Worm (Caenorhabditis elegans): ENCODE results near the gene acbp-3.

The acbp-3 gene

ce11 chrX:10902723-10903322, at the start of gene acbp-3:
TSS of gene acbp-3 (plus strand) at chrX:10903272.
- TF ChIP-seq Y53G8AR.9 (GFP tag; conservative IDR thresholded peaks at IDR 0.05) (no peak), mes-4 (tag; optimal IDR thresholded peaks at IDR 0.05) (no peak), nfyb-1 (GFP tag; IDR thresholded peaks at IDR 0.05) (no peak), ztf-25 (GFP tag; IDR thresholded peaks at IDR 0.05) (no peak), lin-35 (GFP tag; optimal IDR thresholded peaks at IDR 0.05) (no peak), ets-4 (GFP tag; optimal IDR thresholded peaks at IDR 0.05) (no peak), F10E7.11 (tag; optimal IDR thresholded peaks at IDR 0.05) (no peak), mxl-1 (tag; optimal IDR thresholded peaks at IDR 0.05) (no peak), ztf-26 (tag; optimal IDR thresholded peaks at IDR 0.05) (no peak), nfya-2 (GFP tag; IDR thresholded peaks at IDR 0.05) (no peak), nfya-1 (tag; optimal IDR thresholded peaks at IDR 0.05; ENCODE audit: borderline replicate concordance, insufficient read depth) (no peak), hmg-20 (GFP tag; IDR thresholded peaks at IDR 0.05) (no peak), mel-28 (tag; optimal IDR thresholded peaks at IDR 0.05; ENCODE audit: borderline replicate concordance) (no peak)

- TF ChIP-seq Y53G8AR.9 (GFP tag; conservative IDR thresholded peaks at IDR 0.05) (no peak), hlh-12 (tag; optimal IDR thresholded peaks at IDR 0.05) (no peak), egl-44 (GFP tag; IDR thresholded peaks at IDR 0.05) (no peak), hmg-20 (GFP tag; IDR thresholded peaks at IDR 0.05) (no peak), bed-2 (GFP tag; IDR thresholded peaks at IDR 0.05) (no peak), nhr-80 (tag; optimal IDR thresholded peaks at IDR 0.05) (no peak), F22D6.2 (tag; optimal IDR thresholded peaks at IDR 0.05) (no peak), repo-1 (tag; optimal IDR thresholded peaks at IDR 0.05) (no peak), let-607 (tag; optimal IDR thresholded peaks at IDR 0.05) (no peak), F57C9.4 (tag; optimal IDR thresholded peaks at IDR 0.05) (no peak), dpl-1 (GFP tag; optimal IDR thresholded peaks at IDR 0.05) (no peak), zim-3 (tag; optimal IDR thresholded peaks at IDR 0.05) (no peak), attf-5 (GFP tag; optimal IDR thresholded peaks at IDR 0.05) (no peak), sdz-38 (tag; optimal IDR thresholded peaks at IDR 0.05) (no peak), hmg-1.2 (GFP tag; IDR thresholded peaks at IDR 0.05) (no peak)
Measured at ce11 chrX:10859211-10859610, 43.9 kb upstream of the acbp-3 start, which contains the start of gene pgp-5. TSS of gene pgp-5 (minus strand) at chrX:10859297.

- TF ChIP-seq nfyb-1 (GFP tag; IDR thresholded peaks at IDR 0.05) (no peak), K11D2.4 (GFP tag; IDR thresholded peaks at IDR 0.05) (no peak), F57A8.1 (GFP tag; optimal IDR thresholded peaks at IDR 0.05) (no peak), let-607 (tag; optimal IDR thresholded peaks at IDR 0.05) (no peak), F49E8.2 (tag; optimal IDR thresholded peaks at IDR 0.05; ENCODE audit: insufficient read depth) (no peak)
Measured at ce11 chrX:10859622-10860021, 43.5 kb upstream of the acbp-3 start.

- no peak for TF ChIP-seq hrde-1 (tag; optimal IDR thresholded peaks at IDR 0.05; ENCODE audit: borderline replicate concordance)
- TF ChIP-seq tbp1 (GFP tag; optimal IDR thresholded peaks at IDR 0.05) = no peak
- no peak for TF ChIP-seq let-526 (GFP tag; IDR thresholded peaks at IDR 0.05)
- TF ChIP-seq egl-18 (GFP tag; IDR thresholded peaks at IDR 0.05) = no peak
- TF ChIP-seq Y95B8A.8 (GFP tag; IDR thresholded peaks at IDR 0.05) = no peak
- TF ChIP-seq F33H1.4 (GFP tag; IDR thresholded peaks at IDR 0.05) = no peak
- no peak for TF ChIP-seq Y56A3A.18 (GFP tag; IDR thresholded peaks at IDR 0.05)
- no peak for TF ChIP-seq K11D2.4 (GFP tag; IDR thresholded peaks at IDR 0.05)
- TF ChIP-seq mcd-1 (GFP tag; IDR thresholded peaks at IDR 0.05) = no peak
- TF ChIP-seq cebp-2 (GFP tag; IDR thresholded peaks at IDR 0.05) = no peak
- no peak for TF ChIP-seq hlh-26 (GFP tag; conservative IDR thresholded peaks at IDR 0.05)
- TF ChIP-seq B0019.2 (GFP tag; conservative IDR thresholded peaks at IDR 0.05) = no peak
- no peak for TF ChIP-seq lir-1 (GFP tag; conservative IDR thresholded peaks at IDR 0.05)
- no peak for TF ChIP-seq ccch-3 (GFP tag; optimal IDR thresholded peaks at IDR 0.05)
- TF ChIP-seq Y53G8AR.9 (GFP tag; conservative IDR thresholded peaks at IDR 0.05) = no peak
- TF ChIP-seq lin-54 (GFP tag; optimal IDR thresholded peaks at IDR 0.05) = no peak
- TF ChIP-seq aptf-2 (GFP tag; conservative IDR thresholded peaks at IDR 0.05) = no peak
- TF ChIP-seq ama-1 (optimal IDR thresholded peaks at IDR 0.05) = no peak
- TF ChIP-seq ama-1 (GFP tag; optimal IDR thresholded peaks at IDR 0.05) = no peak
Measured at ce11 chrX:10861673-10862072, 41.4 kb upstream of the acbp-3 start.
